Fruit fly (Drosophila melanogaster) whole organism, embryonic: Measurements from ENCODE around the gene Reck.

Source experiments
- Adf1 ChIP-seq: fragments of 200-800 bp; sonication (Bioruptor generic); IDR thresholded peaks from 2 replicates; pipeline ENCODE4 v1.3.6; 2022; ENCODE audit warnings: missing biosample characterization, missing genetic modification characterization
- Asciz ChIP-seq: fragments of 200-800 bp; sonication (Bioruptor generic); optimal IDR thresholded peaks from 2 replicates; lab custom pipeline; 2017; ENCODE audit warnings: missing biosample characterization, mild to moderate bottlenecking, missing genetic modification characterization, missing genetic modification reagents
- Bgb ChIP-seq: fragments of 200-800 bp; sonication (Bioruptor generic); IDR thresholded peaks from 2 replicates; pipeline ENCODE4 v1.3.6; 2022; ENCODE audit warnings: missing biosample characterization, missing genetic modification characterization; ENCODE audit not compliant: partially characterized antibody
- BtbVII ChIP-seq: fragments of 200-800 bp; sonication (Bioruptor generic); optimal IDR thresholded peaks from 3 replicates; lab custom pipeline; 2017; ENCODE audit warnings: missing biosample characterization, mild to moderate bottlenecking, missing genetic modification characterization
- CG11085 ChIP-seq: fragments of 200-800 bp; sonication (Bioruptor generic); IDR thresholded peaks from 2 replicates; pipeline ENCODE4 v1.3.6; 2022; ENCODE audit warnings: missing biosample characterization, missing genetic modification characterization
- CG11093 ChIP-seq: fragments of 200-800 bp; sonication (Bioruptor generic); IDR thresholded peaks from 3 replicates; pipeline ENCODE4 v1.3.6; 2022; ENCODE audit warnings: missing biosample characterization, missing genetic modification characterization
- CG11398 ChIP-seq: fragments of 200-800 bp; sonication (Bioruptor generic); optimal IDR thresholded peaks from 2 replicates; lab custom pipeline; 2016; ENCODE audit warnings: missing biosample characterization, missing genetic modification characterization
- CG11560 ChIP-seq: fragments of 200-800 bp; sonication (Bioruptor generic); IDR thresholded peaks from 3 replicates; pipeline ENCODE4 v1.3.6; 2022; ENCODE audit warnings: missing biosample characterization, missing genetic modification characterization
- CG11695 ChIP-seq: fragments of 200-800 bp; sonication (Bioruptor generic); IDR thresholded peaks from 3 replicates; pipeline ENCODE4 v1.3.6; 2022; ENCODE audit warnings: missing biosample characterization, missing genetic modification characterization
- CG12104 ChIP-seq: fragments of 200-800 bp; sonication (Bioruptor generic); optimal IDR thresholded peaks from 3 replicates; lab custom pipeline; 2016; ENCODE audit warnings: missing biosample characterization, missing genetic modification characterization
- CG14860 ChIP-seq: fragments of 200-800 bp; sonication (Bioruptor generic); IDR thresholded peaks from 3 replicates; pipeline ENCODE4 v1.3.6; 2022; ENCODE audit warnings: missing biosample characterization, missing genetic modification characterization; ENCODE audit not compliant: partially characterized antibody
- CG17186 ChIP-seq: fragments of 200-800 bp; sonication (Bioruptor generic); optimal IDR thresholded peaks from 3 replicates; lab custom pipeline; 2017; ENCODE audit warnings: missing biosample characterization, missing genetic modification reagents, missing genetic modification characterization
- CG17328 ChIP-seq: fragments of 200-800 bp; sonication (Bioruptor generic); IDR thresholded peaks from 2 replicates; pipeline ENCODE4 v1.3.6; 2022; ENCODE audit warnings: missing biosample characterization, missing genetic modification characterization
- CG31365 ChIP-seq: fragments of 200-800 bp; sonication (Bioruptor generic); optimal IDR thresholded peaks from 2 replicates; lab custom pipeline; 2018; ENCODE audit warnings: missing biosample characterization, mild to moderate bottlenecking, missing genetic modification characterization
- CG32772 ChIP-seq: fragments of 200-800 bp; sonication (Bioruptor generic); IDR thresholded peaks from 2 replicates; pipeline ENCODE4 v1.3.6; 2022; ENCODE audit warnings: missing biosample characterization, missing genetic modification characterization
- CG43689 ChIP-seq: fragments of 200-800 bp; sonication (Bioruptor generic); IDR thresholded peaks from 2 replicates; pipeline ENCODE4 v1.3.6; 2022; ENCODE audit warnings: missing biosample characterization, missing genetic modification characterization
- CG6813 ChIP-seq: fragments of 200-800 bp; sonication (Bioruptor generic); optimal IDR thresholded peaks from 2 replicates; lab custom pipeline; 2017; ENCODE audit warnings: missing biosample characterization, missing genetic modification characterization, mild to moderate bottlenecking, moderate library complexity, missing genetic modification reagents
- CG7271 ChIP-seq: fragments of 200-800 bp; sonication (Bioruptor generic); optimal IDR thresholded peaks from 2 replicates; lab custom pipeline; 2018; ENCODE audit warnings: missing biosample characterization, mild to moderate bottlenecking, missing genetic modification characterization, moderate library complexity
- CG7745 ChIP-seq: fragments of 200-800 bp; sonication (Bioruptor generic); optimal IDR thresholded peaks from 2 replicates; lab custom pipeline; 2018; ENCODE audit warnings: missing biosample characterization, mild to moderate bottlenecking, missing genetic modification characterization, moderate library complexity
- CG7928 ChIP-seq: fragments of 200-800 bp; sonication (Bioruptor generic); optimal IDR thresholded peaks from 2 replicates; lab custom pipeline; 2017; ENCODE audit warnings: missing biosample characterization, mild to moderate bottlenecking, missing genetic modification characterization
- CG8478 ChIP-seq: fragments of >200 bp; optimal IDR thresholded peaks from 2 replicates; lab custom pipeline; 2018
- CoRest ChIP-seq: fragments of 200-800 bp; sonication (Bioruptor generic); optimal IDR thresholded peaks from 3 replicates; lab custom pipeline; 2018; ENCODE audit warnings: missing biosample characterization, mild to moderate bottlenecking, missing genetic modification characterization, moderate library complexity
- Dek ChIP-seq: fragments of 200-800 bp; sonication (Bioruptor generic); optimal IDR thresholded peaks from 3 replicates; lab custom pipeline; 2019; ENCODE audit warnings: missing biosample characterization, mild to moderate bottlenecking, missing genetic modification characterization, moderate library complexity
- Dfd ChIP-seq, 2 experiments: fragments of >200 bp; optimal IDR thresholded peaks; 2 replicates each; lab custom pipeline; 2017; ENCODE audit warnings: missing biosample characterization in 2 of 2, missing genetic modification characterization in 2 of 2
- Dip2 ChIP-seq: fragments of 200-800 bp; sonication (Bioruptor generic); IDR thresholded peaks from 2 replicates; pipeline ENCODE4 v1.3.6; 2022; ENCODE audit warnings: missing biosample characterization, missing genetic modification characterization
- E2f2 ChIP-seq: fragments of 200-800 bp; sonication (Bioruptor generic); IDR thresholded peaks from 2 replicates; pipeline ENCODE4 v1.3.6; 2022; ENCODE audit warnings: missing biosample characterization, missing genetic modification characterization
- Hmr ChIP-seq: fragments of 200-800 bp; sonication (Bioruptor generic); optimal IDR thresholded peaks from 3 replicates; lab custom pipeline; 2017; ENCODE audit warnings: mild to moderate bottlenecking, missing biosample characterization, missing genetic modification reagents, missing genetic modification characterization
- Myb ChIP-seq: fragments of 200-800 bp; sonication (Bioruptor generic); optimal IDR thresholded peaks from 2 replicates; lab custom pipeline; 2016; ENCODE audit warnings: missing biosample characterization, missing genetic modification characterization
- NFAT ChIP-seq: fragments of 200-800 bp; sonication (Bioruptor generic); IDR thresholded peaks from 2 replicates; pipeline ENCODE4 v1.3.6; 2022; ENCODE audit warnings: missing biosample characterization, missing genetic modification characterization
- Stat92E ChIP-seq, 3 experiments: fragments of >200 bp in 2 of 3; fragments of 200-800 bp in 1 of 3; sonication (Bioruptor generic) in 1 of 3; optimal IDR thresholded peaks; 2 replicates each; lab custom pipeline; 2017 to 2019; ENCODE audit warnings: missing biosample characterization in 3 of 3, missing genetic modification characterization in 3 of 3, mild to moderate bottlenecking in 1 of 3, moderate library complexity in 1 of 3
- Trl ChIP-seq, 3 experiments: fragments of >200 bp in 2 of 3; fragments of 200-800 bp in 1 of 3; sonication (Bioruptor generic) in 1 of 3; optimal IDR thresholded peaks; 2 replicates in 1 of 3; 3 replicates in 2 of 3; lab custom pipeline; 2016 to 2017; ENCODE audit warnings: missing biosample characterization in 1 of 3, missing genetic modification characterization in 1 of 3
- ara ChIP-seq: fragments of 200-800 bp; sonication (Bioruptor generic); IDR thresholded peaks from 2 replicates; pipeline ENCODE4 v1.3.6; 2022; ENCODE audit warnings: missing biosample characterization, missing genetic modification characterization
- bowl ChIP-seq: fragments of 200-800 bp; sonication (Bioruptor generic); IDR thresholded peaks from 2 replicates; pipeline ENCODE4 v1.3.6; 2022; ENCODE audit warnings: missing biosample characterization, missing genetic modification characterization
- dati ChIP-seq: fragments of 200-800 bp; sonication (Bioruptor generic); IDR thresholded peaks from 2 replicates; pipeline ENCODE4 v1.3.6; 2022; ENCODE audit warnings: missing biosample characterization, missing genetic modification characterization
- fd102C ChIP-seq: fragments of 200-800 bp; sonication (Bioruptor generic); optimal IDR thresholded peaks from 2 replicates; lab custom pipeline; 2018; ENCODE audit warnings: missing biosample characterization, mild to moderate bottlenecking, missing genetic modification characterization, moderate library complexity
- grn ChIP-seq: fragments of 200-800 bp; sonication (Bioruptor generic); optimal IDR thresholded peaks from 3 replicates; lab custom pipeline; 2017; ENCODE audit warnings: missing biosample characterization, missing genetic modification characterization
- gsb ChIP-seq: fragments of 200-800 bp; sonication (Bioruptor generic); IDR thresholded peaks from 2 replicates; pipeline ENCODE4 v1.3.6; 2022; ENCODE audit warnings: missing biosample characterization, missing genetic modification characterization
- lola ChIP-seq, 3 experiments: fragments of >200 bp in 2 of 3; fragments of 200-800 bp in 1 of 3; sonication (Bioruptor generic) in 1 of 3; optimal IDR thresholded peaks; 2 replicates each; lab custom pipeline; 2017 to 2019; ENCODE audit warnings: missing biosample characterization in 3 of 3, missing genetic modification characterization in 3 of 3, mild to moderate bottlenecking in 1 of 3, moderate library complexity in 1 of 3
- lov ChIP-seq, 2 experiments: fragments of 200-800 bp in 1 of 2; fragments of >200 bp in 1 of 2; sonication (Bioruptor generic) in 1 of 2; IDR thresholded peaks in 1 of 2; optimal IDR thresholded peaks in 1 of 2; 2 replicates in 1 of 2; 3 replicates in 1 of 2; pipeline versions ENCODE4 v1.3.6 to Lab custom; 2017 to 2022; ENCODE audit warnings: missing biosample characterization in 1 of 2, missing genetic modification characterization in 1 of 2
- mld ChIP-seq: fragments of 200-800 bp; sonication (Bioruptor generic); IDR thresholded peaks from 3 replicates; pipeline ENCODE4 v1.3.6; 2022; ENCODE audit warnings: missing biosample characterization, missing genetic modification characterization; ENCODE audit not compliant: partially characterized antibody
- nerfin-1 ChIP-seq: fragments of 200-800 bp; sonication (Bioruptor generic); optimal IDR thresholded peaks from 3 replicates; lab custom pipeline; 2019; ENCODE audit warnings: missing biosample characterization, mild to moderate bottlenecking, missing genetic modification characterization, moderate library complexity
- nerfin-2 ChIP-seq: fragments of 200-800 bp; sonication (Bioruptor generic); IDR thresholded peaks from 2 replicates; pipeline ENCODE4 v1.3.6; 2022; ENCODE audit warnings: missing biosample characterization, missing genetic modification characterization; ENCODE audit not compliant: partially characterized antibody
- slbo ChIP-seq: fragments of 200-800 bp; sonication (Bioruptor generic); IDR thresholded peaks from 2 replicates; pipeline ENCODE4 v1.3.6; 2022; ENCODE audit warnings: missing biosample characterization, missing genetic modification characterization
- sqz ChIP-seq: fragments of 200-800 bp; sonication (Bioruptor generic); optimal IDR thresholded peaks from 3 replicates; lab custom pipeline; 2018; ENCODE audit warnings: missing biosample characterization, mild to moderate bottlenecking, missing genetic modification characterization
- tap ChIP-seq: fragments of 200-800 bp; optimal IDR thresholded peaks from 3 replicates; lab custom pipeline; 2019; ENCODE audit warnings: missing biosample characterization, mild to moderate bottlenecking, missing genetic modification characterization, moderate library complexity
- tll ChIP-seq, 2 experiments: fragments of 200-800 bp in 1 of 2; fragments of >200 bp in 1 of 2; sonication (Bioruptor generic) in 1 of 2; optimal IDR thresholded peaks; 2 replicates each; lab custom pipeline; 2017 to 2019; ENCODE audit warnings: missing biosample characterization in 2 of 2, missing genetic modification characterization in 2 of 2, mild to moderate bottlenecking in 1 of 2, moderate library complexity in 1 of 2
- usp ChIP-seq: fragments of >200 bp; optimal IDR thresholded peaks from 2 replicates; lab custom pipeline; 2017; ENCODE audit warnings: missing biosample characterization, missing genetic modification characterization

The Reck gene

dm6 chr3L:15013957-15014692 is at the start of gene Reck (continued):
- TF ChIP-seq CG31365 (tag; lab: Kevin White, UChicago) (peak; percentile 98), CG12104 (GFP tag; lab: Kevin White, UChicago) (peak; percentile 87), tap (tag; lab: Kevin White, UChicago) (peak; percentile 87), Dip2 (GFP tag; lab: Robert Waterston, UW) (no peak), CG14860 (GFP tag; lab: Robert Waterston, UW) (no peak), Adf1 (GFP tag; lab: Robert Waterston, UW) (peak; percentile 37; the same call in 1 of the 2 replicates), Trl (optimal IDR thresholded peaks at IDR 0.05; lab: Kevin White, UChicago) (no peak), Trl (GFP tag; optimal IDR thresholded peaks at IDR 0.05; lab: Kevin White, UChicago) (peak; percentile 48), Myb (GFP tag; lab: Kevin White, UChicago) (no peak), CG7928 (GFP tag; lab: Kevin White, UChicago) (peak; percentile 5), CG11085 (GFP tag; lab: Robert Waterston, UW) (peak; percentile 45; the same call in 1 of the 2 replicates), CG6813 (GFP tag; lab: Kevin White, UChicago) (peak; percentile 86), mld (GFP tag; lab: Robert Waterston, UW) (no peak), lola (GFP tag; optimal IDR thresholded peaks at IDR 0.05; lab: Kevin White, UChicago) (peak in 1 of 3 experiments; percentile 78), CG11093 (GFP tag; lab: Robert Waterston, UW) (no peak), Asciz (GFP tag; lab: Kevin White, UChicago) (peak; percentile 83), gsb (GFP tag; lab: Robert Waterston, UW) (peak; percentile 47; the same call in 1 of the 2 replicates), CG17328 (peak; percentile 88), Dek (tag; lab: Kevin White, UChicago) (peak; percentile 27), CG8478 (no peak), Bgb (GFP tag; lab: Robert Waterston, UW) (no peak), CG7745 (tag; lab: Kevin White, UChicago) (no peak), BtbVII (peak; percentile 85), CoRest (tag; lab: Kevin White, UChicago) (peak; percentile 78), dati (peak; percentile 79), CG32772 (peak; percentile 55), CG43689 (GFP tag; lab: Robert Waterston, UW) (peak; percentile 48; the same call in 1 of the 2 replicates), Hmr (GFP tag; lab: Kevin White, UChicago) (peak; percentile 56), CG11398 (GFP tag; lab: Kevin White, UChicago) (no peak), CG11560 (tag; lab: Robert Waterston, UW) (no peak), CG17186 (GFP tag; lab: Kevin White, UChicago) (no peak), fd102C (GFP tag; lab: Kevin White, UChicago) (no peak), lov (optimal IDR thresholded peaks at IDR 0.05; lab: Kevin White, UChicago) (no peak), lov (GFP tag; IDR thresholded peaks at IDR 0.05; lab: Robert Waterston, UW) (peak; percentile 85; the same call in 2 of the 3 replicates), NFAT (peak; percentile 63; the same call in 1 of the 2 replicates), tll (GFP tag; optimal IDR thresholded peaks at IDR 0.05; lab: Kevin White, UChicago) (no peak), Stat92E (GFP tag; optimal IDR thresholded peaks at IDR 0.05; lab: Kevin White, UChicago) (peak in 1 of 3 experiments; percentile 27), CG7271 (tag; lab: Kevin White, UChicago) (peak; percentile 85), CG11695 (peak; percentile 83), slbo (GFP tag; lab: Robert Waterston, UW) (peak; percentile 77), nerfin-1 (tag; lab: Kevin White, UChicago) (peak; percentile 78), nerfin-2 (GFP tag; lab: Robert Waterston, UW) (no peak), grn (GFP tag; lab: Kevin White, UChicago) (peak; percentile 35), bowl (GFP tag; lab: Robert Waterston, UW) (peak; percentile 49), sqz (GFP tag; lab: Kevin White, UChicago) (peak; percentile 74), E2f2 (GFP tag; lab: Robert Waterston, UW) (peak; percentile 75), ara (GFP tag; lab: Robert Waterston, UW) (peak; percentile 73; the same call in 1 of the 2 replicates), Dfd (GFP tag; optimal IDR thresholded peaks at IDR 0.05; lab: Kevin White, UChicago) (no peak), usp (GFP tag; lab: Kevin White, UChicago) (no peak)
